Worm (Caenorhabditis elegans) whole organism, L3 larva: ENCODE measurements around the gene mrps-7.

Experiments
- R02D3.7 ChIP-seq: fragments of 150-350 bp; optimal IDR thresholded peaks from 2 replicates; lab custom pipeline; 2014; ENCODE audit warnings: missing biosample characterization, missing genetic modification characterization
- aly-2 ChIP-seq: fragments of 150-350 bp; optimal IDR thresholded peaks from 2 replicates; lab custom pipeline; 2014; ENCODE audit warnings: missing biosample characterization, missing genetic modification characterization
- ama-1 ChIP-seq: fragments of 150-350 bp; optimal IDR thresholded peaks from 2 replicates; lab custom pipeline; 2018
- ceh-16 ChIP-seq: sonication (generic microtip); optimal IDR thresholded peaks from 2 replicates; lab custom pipeline; 2017; ENCODE audit warnings: missing biosample characterization, missing genetic modification characterization
- ceh-28 ChIP-seq: fragments of 150-350 bp; optimal IDR thresholded peaks from 2 replicates; lab custom pipeline; 2014; ENCODE audit warnings: missing biosample characterization, missing genetic modification reagents, missing genetic modification characterization
- daf-12 ChIP-seq: fragments of 150-350 bp; optimal IDR thresholded peaks from 2 replicates; lab custom pipeline; 2014; ENCODE audit warnings: missing biosample characterization, missing genetic modification reagents, missing genetic modification characterization
- egl-5 ChIP-seq: fragments of 150-350 bp; optimal IDR thresholded peaks from 2 replicates; lab custom pipeline; 2017; ENCODE audit warnings: missing biosample characterization, missing genetic modification reagents, missing genetic modification characterization, inconsistent platforms
- elt-1 ChIP-seq: fragments of 150-350 bp; optimal IDR thresholded peaks from 2 replicates; lab custom pipeline; 2014; ENCODE audit warnings: missing biosample characterization, missing genetic modification characterization
- elt-2 ChIP-seq: sonication (generic microtip); optimal IDR thresholded peaks from 2 replicates; lab custom pipeline; 2016; ENCODE audit warnings: missing genetic modification reagents, mild to moderate bottlenecking, missing genetic modification characterization, missing compliant biosample characterization
- elt-3 ChIP-seq, 3 experiments: fragments of 150-350 bp in 1 of 3; sonication (generic microtip) in 2 of 3; optimal IDR thresholded peaks; 2 replicates in 2 of 3; 4 replicates in 1 of 3; lab custom pipeline; 2014 to 2017; ENCODE audit warnings: missing biosample characterization in 3 of 3, missing genetic modification characterization in 3 of 3
- eor-1 ChIP-seq, 2 experiments: fragments of 150-350 bp; optimal IDR thresholded peaks; 2 replicates each; lab custom pipeline; 2014 to 2018; ENCODE audit warnings: missing biosample characterization in 2 of 2, missing genetic modification characterization in 2 of 2
- fkh-10 ChIP-seq: sonication (generic microtip); optimal IDR thresholded peaks from 2 replicates; lab custom pipeline; 2017; ENCODE audit warnings: missing biosample characterization, missing genetic modification reagents, missing genetic modification characterization
- fkh-2 ChIP-seq: fragments of 150-350 bp; optimal IDR thresholded peaks from 2 replicates; lab custom pipeline; 2014; ENCODE audit warnings: missing biosample characterization, missing genetic modification reagents, missing genetic modification characterization
- fos-1 ChIP-seq: fragments of 150-350 bp; optimal IDR thresholded peaks from 2 replicates; lab custom pipeline; 2014; ENCODE audit warnings: missing biosample characterization, missing genetic modification characterization
- hmg-11 ChIP-seq: sonication (generic microtip); optimal IDR thresholded peaks from 2 replicates; lab custom pipeline; 2016; ENCODE audit warnings: missing genetic modification characterization, missing compliant biosample characterization
- jun-1 ChIP-seq: fragments of 150-350 bp; optimal IDR thresholded peaks from 2 replicates; lab custom pipeline; 2014; ENCODE audit warnings: missing biosample characterization, missing genetic modification reagents, missing genetic modification characterization
- lin-39 ChIP-seq: fragments of 150-350 bp; optimal IDR thresholded peaks from 2 replicates; lab custom pipeline; 2018; ENCODE audit warnings: missing biosample characterization, missing genetic modification reagents, missing genetic modification characterization
- mdl-1 ChIP-seq: fragments of 150-350 bp; optimal IDR thresholded peaks from 2 replicates; lab custom pipeline; 2014; ENCODE audit warnings: missing biosample characterization, missing genetic modification characterization
- mml-1 ChIP-seq: fragments of 150-350 bp; sonication (generic microtip); optimal IDR thresholded peaks from 3 replicates; lab custom pipeline; 2014; ENCODE audit warnings: missing biosample characterization, missing genetic modification characterization
- nfya-1 ChIP-seq: sonication (generic microtip); optimal IDR thresholded peaks from 2 replicates; lab custom pipeline; 2017; ENCODE audit warnings: missing genetic modification characterization, mild to moderate bottlenecking, missing compliant biosample characterization, antibody characterized with exemption, moderate library complexity; ENCODE audit not compliant: insufficient read depth
- nhr-11 ChIP-seq: fragments of 150-350 bp; optimal IDR thresholded peaks from 2 replicates; lab custom pipeline; 2014; ENCODE audit warnings: missing biosample characterization, missing genetic modification characterization
- nhr-12 ChIP-seq: fragments of 150-350 bp; optimal IDR thresholded peaks from 2 replicates; lab custom pipeline; 2014; ENCODE audit warnings: missing biosample characterization, missing genetic modification characterization
- nhr-23 ChIP-seq: fragments of 150-350 bp; optimal IDR thresholded peaks from 2 replicates; lab custom pipeline; 2014; ENCODE audit warnings: missing biosample characterization, missing genetic modification reagents, missing genetic modification characterization
- nhr-25 ChIP-seq: sonication (generic microtip); optimal IDR thresholded peaks from 2 replicates; lab custom pipeline; 2017; ENCODE audit warnings: missing biosample characterization, missing genetic modification characterization
- nhr-28 ChIP-seq: fragments of 150-350 bp; optimal IDR thresholded peaks from 2 replicates; lab custom pipeline; 2014; ENCODE audit warnings: missing biosample characterization, missing genetic modification characterization
- nhr-67 ChIP-seq: fragments of 150-350 bp; optimal IDR thresholded peaks from 2 replicates; lab custom pipeline; 2014; ENCODE audit warnings: missing biosample characterization, missing genetic modification characterization
- pha-4 ChIP-seq: fragments of 150-350 bp; optimal IDR thresholded peaks from 2 replicates; lab custom pipeline; 2014; ENCODE audit warnings: missing biosample characterization, missing genetic modification reagents, missing genetic modification characterization
- sea-2 ChIP-seq: fragments of 150-350 bp; sonication (generic microtip); optimal IDR thresholded peaks from 4 replicates; lab custom pipeline; 2014; ENCODE audit warnings: missing biosample characterization, missing genetic modification reagents, missing genetic modification characterization
- skn-1 ChIP-seq: fragments of 150-350 bp; optimal IDR thresholded peaks from 2 replicates; lab custom pipeline; 2014; ENCODE audit warnings: missing biosample characterization, missing genetic modification characterization
- tbx-2 ChIP-seq: sonication (generic microtip); optimal IDR thresholded peaks from 2 replicates; lab custom pipeline; 2016; ENCODE audit warnings: mild to moderate bottlenecking, missing genetic modification characterization, missing compliant biosample characterization
- unc-62 ChIP-seq: fragments of 150-350 bp; sonication (generic microtip); optimal IDR thresholded peaks from 4 replicates; lab custom pipeline; 2014; ENCODE audit warnings: missing biosample characterization, missing genetic modification reagents, missing genetic modification characterization
- zag-1 ChIP-seq: fragments of 150-350 bp; optimal IDR thresholded peaks from 2 replicates; lab custom pipeline; 2014; ENCODE audit warnings: missing biosample characterization, missing genetic modification characterization
- ztf-11 ChIP-seq: fragments of 150-350 bp; optimal IDR thresholded peaks from 2 replicates; lab custom pipeline; 2014; ENCODE audit warnings: missing biosample characterization, missing genetic modification characterization
- ztf-4 ChIP-seq: fragments of 150-350 bp; optimal IDR thresholded peaks from 2 replicates; lab custom pipeline; 2014; ENCODE audit warnings: missing biosample characterization, missing genetic modification characterization

The mrps-7 gene

DNA sequence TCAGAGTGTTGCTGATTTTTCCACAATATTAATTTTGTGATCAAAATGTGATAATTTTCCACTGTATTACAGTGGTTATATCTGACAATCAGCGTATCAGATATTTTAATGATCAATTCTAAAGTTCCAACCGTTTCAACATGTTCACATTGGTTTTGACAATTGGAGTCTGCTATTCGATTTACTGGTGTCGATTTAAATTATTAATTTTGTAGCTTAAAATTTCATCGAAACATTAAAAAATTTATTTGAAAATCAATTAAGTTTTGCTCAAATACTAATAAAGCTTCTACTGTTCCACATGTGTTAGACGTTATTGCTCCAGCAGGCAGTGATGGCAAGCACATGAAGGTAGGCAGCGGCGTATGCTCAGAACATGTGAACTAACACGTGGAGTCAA is 9.7 kb downstream of the mrps-7 start:
- TF ChIP-seq hmg-11 = no peak
- TF ChIP-seq R02D3.7 (tag; lab: Kevin White, UChicago) = no peak
- no peak for TF ChIP-seq ceh-16
- no peak for TF ChIP-seq elt-3 (tag; optimal IDR thresholded peaks at IDR 0.05; lab: Kevin White, UChicago)
- no peak for TF ChIP-seq nhr-25 (tag; lab: Kevin White, UChicago)
- no peak for TF ChIP-seq lin-39 (tag; lab: Kevin White, UChicago)

DNA sequence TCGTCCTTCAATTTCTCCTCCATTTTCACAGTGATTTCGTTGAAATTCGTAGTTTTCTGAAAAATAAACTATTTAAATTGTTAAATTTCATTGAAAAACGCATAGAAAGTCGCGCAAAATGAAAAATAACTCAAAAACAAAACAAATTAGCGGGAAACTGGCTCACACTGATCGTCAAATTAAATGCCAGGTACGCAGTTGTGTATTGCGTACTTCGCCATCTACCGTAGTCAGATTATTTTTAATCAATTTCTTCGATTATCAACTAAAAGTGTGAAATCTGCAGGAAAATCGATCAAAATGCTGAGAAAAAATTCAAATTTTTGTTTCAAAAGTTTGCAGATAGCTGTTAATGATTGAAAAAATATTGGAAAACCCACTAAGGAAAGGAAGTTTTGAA is 12.6 kb downstream of the mrps-7 start, which contains the start of gene Y57G11C.499:
Gene Y57G11C.499 (minus strand): TSS at position 23 of the 400 bp plus-strand sequence.
- TF ChIP-seq hmg-11 = no peak
- no peak for TF ChIP-seq nhr-12
- no peak for TF ChIP-seq ceh-16
- no peak for TF ChIP-seq elt-3 (tag; optimal IDR thresholded peaks at IDR 0.05; lab: Kevin White, UChicago)
- TF ChIP-seq R02D3.7 (tag; lab: Kevin White, UChicago) = no peak
- TF ChIP-seq, all 47 proteins: peak for 0

DNA sequence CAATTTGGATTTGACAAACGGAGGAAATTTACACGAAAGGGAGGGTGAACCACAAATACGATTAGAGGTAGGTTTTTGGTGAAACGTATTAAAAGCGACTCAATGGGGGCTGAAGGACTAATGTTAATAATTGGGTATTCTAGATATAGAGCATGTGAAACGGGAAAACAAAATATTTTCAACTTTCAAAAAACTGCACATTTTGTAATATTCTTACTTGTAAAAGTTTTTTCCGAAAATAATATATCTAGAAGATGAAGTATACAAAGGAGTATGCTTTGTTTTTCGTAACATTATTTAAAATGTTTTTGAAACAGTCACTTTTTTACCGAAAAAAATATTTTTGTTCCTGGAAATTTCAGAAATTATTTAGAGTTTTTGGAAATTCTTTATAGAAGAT is 25.6 kb downstream of the mrps-7 start:
- TF ChIP-seq jun-1 (tag; lab: Kevin White, UChicago) (no peak), ceh-16 (no peak), mml-1 (no peak), nfya-1 (tag; lab: Kevin White, UChicago) (no peak), fkh-10 (no peak), egl-5 (tag; lab: Kevin White, UChicago) (no peak), daf-12 (tag; lab: Kevin White, UChicago) (no peak), pha-4 (tag; lab: Kevin White, UChicago) (no peak), nhr-28 (tag; lab: Kevin White, UChicago) (no peak), ztf-11 (tag; lab: Kevin White, UChicago) (no peak), aly-2 (tag; lab: Kevin White, UChicago) (no peak), mdl-1 (tag; lab: Kevin White, UChicago) (no peak), eor-1 (tag; optimal IDR thresholded peaks at IDR 0.05; lab: Kevin White, UChicago) (no peak), elt-2 (no peak), fkh-2 (tag; lab: Kevin White, UChicago) (no peak), unc-62 (GFP tag; lab: Kevin White, UChicago) (no peak), elt-3 (tag; optimal IDR thresholded peaks at IDR 0.05; lab: Kevin White, UChicago) (no peak), sea-2 (GFP tag; lab: Kevin White, UChicago) (no peak), ama-1 (lab: Kevin White, UChicago) (no peak), ztf-4 (tag; lab: Kevin White, UChicago) (no peak)

DNA sequence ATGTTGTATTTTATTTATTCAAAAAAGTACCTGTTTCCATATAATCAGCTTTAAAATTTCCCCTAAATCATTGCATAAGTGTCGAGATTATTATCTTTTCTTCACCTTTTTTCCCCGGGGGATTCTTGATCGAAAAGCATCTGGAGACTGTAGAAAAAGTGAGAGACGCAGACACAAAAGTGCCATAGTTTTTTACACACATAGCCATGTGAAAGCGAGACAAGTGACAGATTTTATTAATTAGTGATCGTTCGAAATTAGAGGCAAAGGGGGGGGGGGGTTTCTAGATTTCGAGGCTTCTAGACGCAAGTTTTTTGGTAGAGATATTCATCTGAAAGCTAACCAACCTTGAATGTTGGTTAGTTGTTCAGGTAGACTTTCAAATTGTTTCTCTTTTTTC is 38.3 kb downstream of the mrps-7 start:
- TF ChIP-seq elt-1 (tag; lab: Kevin White, UChicago) (peak; percentile 68), nhr-25 (tag; lab: Kevin White, UChicago) (peak; percentile 81), skn-1 (tag; lab: Kevin White, UChicago) (no peak), nhr-67 (tag; lab: Kevin White, UChicago) (no peak)

DNA sequence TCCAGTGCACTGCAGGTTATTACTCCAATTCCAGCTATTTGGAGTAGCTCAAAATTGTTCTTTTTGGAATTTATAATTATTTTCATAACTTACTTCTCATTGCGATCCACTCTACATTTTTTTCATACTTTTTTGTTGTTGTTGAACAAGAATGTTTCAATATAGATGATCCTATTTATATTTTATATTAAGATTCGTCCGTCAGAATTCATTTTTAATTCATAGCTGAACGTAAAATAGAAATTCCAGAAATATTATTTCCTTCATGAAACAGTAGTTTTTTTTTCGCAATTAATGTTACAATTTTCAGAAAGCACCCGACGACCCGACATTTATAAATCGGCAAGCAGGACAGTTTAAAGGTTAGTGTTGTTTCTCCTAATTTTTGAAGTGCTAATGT is 39.3 kb downstream of the mrps-7 start, which contains the start of gene Y57G11C.42:
Gene Y57G11C.42 (plus strand): TSS at position 301 of the 400 bp plus-strand sequence.
- no peak for TF ChIP-seq nhr-25 (tag; lab: Kevin White, UChicago)
- TF ChIP-seq zag-1 = no peak
- no peak for TF ChIP-seq fos-1 (tag; lab: Kevin White, UChicago)
- no peak for TF ChIP-seq R02D3.7 (tag; lab: Kevin White, UChicago)
- no peak for TF ChIP-seq ceh-28 (tag; lab: Kevin White, UChicago)
- TF ChIP-seq sea-2 (GFP tag; lab: Kevin White, UChicago) = no peak
- TF ChIP-seq mdl-1 (tag; lab: Kevin White, UChicago) = no peak
- TF ChIP-seq elt-3 (tag; optimal IDR thresholded peaks at IDR 0.05; lab: Kevin White, UChicago) = no peak
- TF ChIP-seq nhr-12 = no peak
- TF ChIP-seq tbx-2 (tag; lab: Kevin White, UChicago) = no peak
- TF ChIP-seq nhr-11 = no peak
- TF ChIP-seq eor-1 (tag; optimal IDR thresholded peaks at IDR 0.05; lab: Kevin White, UChicago) = no peak
- TF ChIP-seq nhr-23 (tag; lab: Kevin White, UChicago) = no peak
